Worm (Caenorhabditis elegans) whole organism, L1 larva: ENCODE results near the gene pgl-2.

ENCODE experiments used
- ceh-82 ChIP-seq, 3 experiments: fragments of 150-350 bp in 1 of 3; sonication (generic microtip) in 2 of 3; optimal IDR thresholded peaks; 2 replicates each; lab custom pipeline; 2014 to 2017; ENCODE audit warnings: missing biosample characterization in 3 of 3, missing genetic modification characterization in 3 of 3
- ceh-90 ChIP-seq: sonication (generic microtip); optimal IDR thresholded peaks from 2 replicates; lab custom pipeline; 2016; ENCODE audit warnings: missing genetic modification characterization, missing compliant biosample characterization
- ces-1 ChIP-seq: fragments of 150-350 bp; optimal IDR thresholded peaks from 2 replicates; lab custom pipeline; 2014; ENCODE audit warnings: missing biosample characterization, missing genetic modification reagents, missing genetic modification characterization
- elt-2 ChIP-seq: sonication (generic microtip); optimal IDR thresholded peaks from 2 replicates; lab custom pipeline; 2016; ENCODE audit warnings: missing genetic modification characterization, mild to moderate bottlenecking, inconsistent platforms, missing compliant biosample characterization, missing genetic modification reagents
- lin-13 ChIP-seq: fragments of 150-350 bp; optimal IDR thresholded peaks from 2 replicates; lab custom pipeline; 2014; ENCODE audit warnings: missing biosample characterization, missing genetic modification reagents, missing genetic modification characterization
- lir-3 ChIP-seq: sonication (generic microtip); optimal IDR thresholded peaks from 2 replicates; lab custom pipeline; 2016; ENCODE audit warnings: mild to moderate bottlenecking, missing genetic modification characterization, moderate library complexity, missing compliant biosample characterization; ENCODE audit not compliant: poor library complexity
- nhr-11 ChIP-seq: fragments of 150-350 bp; optimal IDR thresholded peaks from 2 replicates; lab custom pipeline; 2014; ENCODE audit warnings: missing biosample characterization, missing genetic modification characterization
- skn-1 ChIP-seq: fragments of 150-350 bp; optimal IDR thresholded peaks from 2 replicates; lab custom pipeline; 2014; ENCODE audit warnings: missing biosample characterization, missing genetic modification characterization
- ztf-11 ChIP-seq, 2 experiments: sonication (generic microtip); optimal IDR thresholded peaks; 2 replicates each; lab custom pipeline; 2016 to 2017; ENCODE audit warnings: missing genetic modification characterization in 2 of 2, missing biosample characterization in 1 of 2, missing compliant biosample characterization in 1 of 2

DNA sequence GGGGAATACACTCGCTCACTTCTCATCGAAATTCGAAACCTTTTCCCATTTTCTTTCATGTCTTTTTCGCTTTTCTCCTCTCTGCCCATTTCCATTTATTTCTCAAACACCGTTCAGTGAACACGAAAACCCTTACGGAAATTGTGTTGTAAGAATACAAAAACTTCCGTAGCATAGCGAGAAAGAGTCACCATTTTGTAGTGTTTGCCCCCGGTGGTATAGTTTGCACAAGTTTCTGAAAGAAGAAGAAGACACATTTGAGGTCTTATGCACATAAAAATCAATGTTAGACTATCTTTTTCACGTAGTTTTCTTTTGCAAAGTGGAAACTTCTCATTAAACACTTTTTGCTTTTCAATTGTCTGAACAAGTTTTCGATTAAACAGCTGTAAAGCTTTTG is 43.9 kb upstream of the pgl-2 start:
- no peak for TF ChIP-seq lin-13 (GFP tag; lab: Kevin White, UChicago)
- no peak for TF ChIP-seq ceh-82 (tag; optimal IDR thresholded peaks at IDR 0.05; lab: Kevin White, UChicago)
- no peak for TF ChIP-seq nhr-11 (tag; lab: Kevin White, UChicago)
- no peak for TF ChIP-seq elt-2 (tag; lab: Kevin White, UChicago)
- TF ChIP-seq ceh-90 (tag; lab: Kevin White, UChicago) = no peak
- TF ChIP-seq ces-1 (GFP tag; lab: Kevin White, UChicago) = no peak
- no peak for TF ChIP-seq ztf-11 (tag; optimal IDR thresholded peaks at IDR 0.05; lab: Kevin White, UChicago)
- no peak for TF ChIP-seq lir-3 (tag; lab: Kevin White, UChicago)
- TF ChIP-seq skn-1 (tag; lab: Kevin White, UChicago) = no peak
